Fruit fly (Drosophila melanogaster) whole organism, embryonic: ENCODE measurements around the gene Rfx.

Experiments used
- Ada2b ChIP-seq: fragments of 200-800 bp; sonication (Bioruptor generic); IDR thresholded peaks from 2 replicates; pipeline ENCODE4 v1.3.6; 2022; ENCODE audit warnings: missing biosample characterization, missing genetic modification characterization
- Atf-2 ChIP-seq: fragments of 200-800 bp; sonication (Bioruptor generic); optimal IDR thresholded peaks from 2 replicates; lab custom pipeline; 2016; ENCODE audit warnings: missing biosample characterization, missing genetic modification characterization
- Bdp1 ChIP-seq: fragments of 200-800 bp; sonication (Bioruptor generic); optimal IDR thresholded peaks from 3 replicates; lab custom pipeline; 2016; ENCODE audit warnings: missing biosample characterization, missing genetic modification characterization
- C15 ChIP-seq: fragments of 200-800 bp; sonication (Bioruptor generic); IDR thresholded peaks from 3 replicates; pipeline ENCODE4 v1.3.6; 2022; ENCODE audit warnings: missing biosample characterization, missing genetic modification characterization
- CG10209 ChIP-seq: fragments of 200-800 bp; sonication (Bioruptor generic); optimal IDR thresholded peaks from 3 replicates; lab custom pipeline; 2017; ENCODE audit warnings: missing biosample characterization, mild to moderate bottlenecking, missing genetic modification characterization, missing genetic modification reagents
- CG10274 ChIP-seq: fragments of 200-800 bp; sonication (Bioruptor generic); optimal IDR thresholded peaks from 3 replicates; lab custom pipeline; 2017; ENCODE audit warnings: missing biosample characterization, mild to moderate bottlenecking, missing genetic modification characterization
- CG10462 ChIP-seq: fragments of 200-800 bp; sonication (Bioruptor generic); optimal IDR thresholded peaks from 2 replicates; lab custom pipeline; 2016; ENCODE audit warnings: missing biosample characterization, missing genetic modification characterization
- CG10979 ChIP-seq: fragments of 200-800 bp; sonication (Bioruptor generic); optimal IDR thresholded peaks from 2 replicates; lab custom pipeline; 2018; ENCODE audit warnings: missing biosample characterization, mild to moderate bottlenecking, missing genetic modification characterization, moderate library complexity
- CG11247 ChIP-seq: fragments of 200-800 bp; sonication (Bioruptor generic); IDR thresholded peaks from 2 replicates; pipeline ENCODE4 v1.3.6; 2022; ENCODE audit warnings: missing biosample characterization, missing genetic modification characterization
- CG11723 ChIP-seq: fragments of 200-800 bp; sonication (Bioruptor generic); optimal IDR thresholded peaks from 2 replicates; lab custom pipeline; 2017; ENCODE audit warnings: missing biosample characterization, mild to moderate bottlenecking, missing genetic modification characterization
- CG13296 ChIP-seq: fragments of 200-800 bp; sonication (Bioruptor generic); optimal IDR thresholded peaks from 3 replicates; lab custom pipeline; 2018; ENCODE audit warnings: missing biosample characterization, mild to moderate bottlenecking, missing genetic modification characterization
- CG14860 ChIP-seq: fragments of 200-800 bp; sonication (Bioruptor generic); IDR thresholded peaks from 3 replicates; pipeline ENCODE4 v1.3.6; 2022; ENCODE audit warnings: missing biosample characterization, missing genetic modification characterization; ENCODE audit not compliant: partially characterized antibody
- CG15479 ChIP-seq: fragments of 200-800 bp; sonication (Bioruptor generic); optimal IDR thresholded peaks from 3 replicates; lab custom pipeline; 2019; ENCODE audit warnings: missing biosample characterization, mild to moderate bottlenecking, missing genetic modification characterization, moderate library complexity
- CG15696 ChIP-seq: fragments of 200-800 bp; sonication (Bioruptor generic); optimal IDR thresholded peaks from 2 replicates; lab custom pipeline; 2019; ENCODE audit warnings: missing biosample characterization, mild to moderate bottlenecking, missing genetic modification characterization, moderate library complexity
- CG16813 ChIP-seq: fragments of 200-800 bp; sonication (Bioruptor generic); IDR thresholded peaks from 3 replicates; pipeline ENCODE4 v1.3.6; 2022; ENCODE audit warnings: missing biosample characterization, missing genetic modification characterization; ENCODE audit not compliant: partially characterized antibody
- CG16863 ChIP-seq: fragments of 200-800 bp; sonication (Bioruptor generic); optimal IDR thresholded peaks from 3 replicates; lab custom pipeline; 2016; ENCODE audit warnings: missing biosample characterization, missing genetic modification characterization
- CG30431 ChIP-seq: fragments of 200-800 bp; sonication (Bioruptor generic); optimal IDR thresholded peaks from 2 replicates; lab custom pipeline; 2017; ENCODE audit warnings: missing biosample characterization, missing genetic modification characterization
- CG32532 ChIP-seq: fragments of 200-800 bp; sonication (Bioruptor generic); IDR thresholded peaks from 2 replicates; pipeline ENCODE4 v1.3.6; 2022; ENCODE audit warnings: missing biosample characterization, missing genetic modification characterization
- CG4707 ChIP-seq: fragments of 200-800 bp; sonication (Bioruptor generic); optimal IDR thresholded peaks from 2 replicates; lab custom pipeline; 2018; ENCODE audit warnings: missing biosample characterization, mild to moderate bottlenecking, missing genetic modification characterization, moderate library complexity
- CG6765 ChIP-seq: fragments of 200-800 bp; sonication (Bioruptor generic); optimal IDR thresholded peaks from 3 replicates; lab custom pipeline; 2017; ENCODE audit warnings: missing biosample characterization, mild to moderate bottlenecking, missing genetic modification characterization
- CG6813 ChIP-seq: fragments of 200-800 bp; sonication (Bioruptor generic); optimal IDR thresholded peaks from 2 replicates; lab custom pipeline; 2017; ENCODE audit warnings: missing biosample characterization, missing genetic modification characterization, mild to moderate bottlenecking, moderate library complexity, missing genetic modification reagents
- CG8281 ChIP-seq: fragments of 200-800 bp; sonication (Bioruptor generic); optimal IDR thresholded peaks from 2 replicates; lab custom pipeline; 2018; ENCODE audit warnings: missing biosample characterization, mild to moderate bottlenecking, missing genetic modification characterization, moderate library complexity
- CG8765 ChIP-seq: fragments of 200-800 bp; sonication (Bioruptor generic); IDR thresholded peaks from 2 replicates; pipeline ENCODE4 v1.3.6; 2022; ENCODE audit warnings: missing biosample characterization, missing genetic modification characterization
- CG9215 ChIP-seq: fragments of 200-800 bp; sonication (Bioruptor generic); IDR thresholded peaks from 2 replicates; pipeline ENCODE4 v1.3.6; 2022; ENCODE audit warnings: missing biosample characterization, missing genetic modification characterization
- E2f1 ChIP-seq: fragments of 200-800 bp; sonication (Bioruptor generic); IDR thresholded peaks from 2 replicates; pipeline ENCODE4 v1.3.6; 2022; ENCODE audit warnings: missing biosample characterization, missing genetic modification characterization
- Elba2 ChIP-seq: fragments of 200-800 bp; sonication (Bioruptor generic); optimal IDR thresholded peaks from 3 replicates; lab custom pipeline; 2016; ENCODE audit warnings: missing biosample characterization, missing genetic modification characterization
- Ets65A ChIP-seq: fragments of 200-800 bp; sonication (Bioruptor generic); peaks from one replicate; lab custom pipeline; 2016; ENCODE audit warnings: missing biosample characterization, missing genetic modification characterization
- GATAe ChIP-seq: fragments of 200-800 bp; sonication (Bioruptor generic); conservative IDR thresholded peaks from 2 replicates; pipeline ENCODE4 v1.3.6; 2022; ENCODE audit warnings: missing biosample characterization, missing genetic modification characterization
- H15 ChIP-seq: fragments of 200-800 bp; sonication (Bioruptor generic); IDR thresholded peaks from 3 replicates; pipeline ENCODE4 v1.3.6; 2022; ENCODE audit warnings: missing biosample characterization, missing genetic modification characterization
- Hand ChIP-seq: fragments of 200-800 bp; sonication (Bioruptor generic); optimal IDR thresholded peaks from 2 replicates; lab custom pipeline; 2017; ENCODE audit warnings: mild to moderate bottlenecking, missing biosample characterization, missing genetic modification reagents, missing genetic modification characterization
- Hsf ChIP-seq: fragments of 200-800 bp; sonication (Bioruptor generic); optimal IDR thresholded peaks from 3 replicates; lab custom pipeline; 2016; ENCODE audit warnings: missing biosample characterization, missing genetic modification characterization
- MTF-1 ChIP-seq: fragments of 200-800 bp; sonication (Bioruptor generic); optimal IDR thresholded peaks from 2 replicates; lab custom pipeline; 2018; ENCODE audit warnings: missing biosample characterization, mild to moderate bottlenecking, missing genetic modification characterization, borderline replicate concordance
- Max ChIP-seq: fragments of 200-800 bp; sonication (Bioruptor generic); optimal IDR thresholded peaks from 2 replicates; lab custom pipeline; 2016; ENCODE audit warnings: missing biosample characterization, mild to moderate bottlenecking, missing genetic modification characterization
- Mrtf ChIP-seq: fragments of 200-800 bp; sonication (Bioruptor generic); IDR thresholded peaks from 3 replicates; pipeline ENCODE4 v1.3.6; 2022; ENCODE audit warnings: missing biosample characterization, missing genetic modification characterization
- NC2β ChIP-seq: fragments of 200-800 bp; sonication (Bioruptor generic); optimal IDR thresholded peaks from 2 replicates; lab custom pipeline; 2016; ENCODE audit warnings: missing biosample characterization, missing genetic modification characterization
- Nf-YC ChIP-seq: fragments of 200-800 bp; optimal IDR thresholded peaks from 3 replicates; lab custom pipeline; 2019; ENCODE audit warnings: missing biosample characterization, mild to moderate bottlenecking, missing genetic modification characterization, moderate library complexity
- ab ChIP-seq: fragments of 200-800 bp; sonication (Bioruptor generic); optimal IDR thresholded peaks from 2 replicates; lab custom pipeline; 2016; ENCODE audit warnings: missing biosample characterization, missing genetic modification characterization
- br ChIP-seq: fragments of >200 bp; optimal IDR thresholded peaks from 2 replicates; lab custom pipeline; 2017
- ci ChIP-seq: fragments of 200-800 bp; sonication (Bioruptor generic); IDR thresholded peaks from 3 replicates; pipeline ENCODE4 v1.3.6; 2022; ENCODE audit warnings: missing biosample characterization, missing genetic modification characterization
- crc ChIP-seq: fragments of 200-800 bp; sonication (Bioruptor generic); optimal IDR thresholded peaks from 2 replicates; lab custom pipeline; 2016; ENCODE audit warnings: missing biosample characterization, missing genetic modification characterization
- crol ChIP-seq: fragments of 200-800 bp; sonication (Bioruptor generic); IDR thresholded peaks from 2 replicates; pipeline ENCODE4 v1.3.6; 2022; ENCODE audit warnings: missing biosample characterization, missing genetic modification characterization
- exex ChIP-seq: fragments of 200-800 bp; sonication (Bioruptor generic); optimal IDR thresholded peaks from 4 replicates; lab custom pipeline; 2018; ENCODE audit warnings: missing biosample characterization, mild to moderate bottlenecking, missing genetic modification characterization, moderate library complexity
- lbe ChIP-seq: fragments of 200-800 bp; sonication (Bioruptor generic); optimal IDR thresholded peaks from 2 replicates; lab custom pipeline; 2016; ENCODE audit warnings: missing biosample characterization, mild to moderate bottlenecking, missing genetic modification characterization
- lov ChIP-seq, 2 experiments: fragments of 200-800 bp in 1 of 2; fragments of >200 bp in 1 of 2; sonication (Bioruptor generic) in 1 of 2; IDR thresholded peaks in 1 of 2; optimal IDR thresholded peaks in 1 of 2; 2 replicates in 1 of 2; 3 replicates in 1 of 2; pipeline versions ENCODE4 v1.3.6 to Lab custom; 2017 to 2022; ENCODE audit warnings: missing biosample characterization in 1 of 2, missing genetic modification characterization in 1 of 2
- nerfin-1 ChIP-seq: fragments of 200-800 bp; sonication (Bioruptor generic); optimal IDR thresholded peaks from 3 replicates; lab custom pipeline; 2019; ENCODE audit warnings: missing biosample characterization, mild to moderate bottlenecking, missing genetic modification characterization, moderate library complexity
- pho ChIP-seq: fragments of 200-800 bp; sonication (Bioruptor generic); optimal IDR thresholded peaks from 2 replicates; lab custom pipeline; 2016; ENCODE audit warnings: missing biosample characterization, missing genetic modification characterization
- prd ChIP-seq, 3 experiments: fragments of >200 bp in 2 of 3; fragments of 200-800 bp in 1 of 3; sonication (Bioruptor generic) in 1 of 3; optimal IDR thresholded peaks in 2 of 3; IDR thresholded peaks in 1 of 3; 2 replicates in 2 of 3; 3 replicates in 1 of 3; pipeline versions ENCODE4 v1.3.6 to Lab custom; 2017 to 2022; ENCODE audit warnings: missing biosample characterization in 1 of 3, missing genetic modification characterization in 1 of 3
- pros ChIP-seq: fragments of 200-800 bp; sonication (Bioruptor generic); optimal IDR thresholded peaks from 3 replicates; lab custom pipeline; 2019; ENCODE audit warnings: missing biosample characterization, mild to moderate bottlenecking, missing genetic modification characterization, moderate library complexity
- tio ChIP-seq: fragments of 200-800 bp; sonication (Bioruptor generic); optimal IDR thresholded peaks from 2 replicates; lab custom pipeline; 2017; ENCODE audit warnings: missing biosample characterization, missing genetic modification characterization, inconsistent platforms
- z ChIP-seq: fragments of 200-800 bp; sonication (Bioruptor generic); IDR thresholded peaks from 3 replicates; pipeline ENCODE4 v1.3.6; 2022; ENCODE audit warnings: missing biosample characterization, missing genetic modification characterization
- zfh1 ChIP-seq: fragments of 200-800 bp; sonication (Bioruptor generic); IDR thresholded peaks from 3 replicates; pipeline ENCODE4 v1.3.6; 2022; ENCODE audit warnings: missing biosample characterization, missing genetic modification characterization

The Rfx gene

dm6 chr3R:10377849-10378248 lies at the start of gene Rfx (continued):
- TF ChIP-seq Max (no peak), Ada2b (GFP tag; lab: Robert Waterston, UW) (no peak), crc (GFP tag; lab: Kevin White, UChicago) (no peak), zfh1 (GFP tag; lab: Robert Waterston, UW) (no peak), Nf-YC (tag; lab: Kevin White, UChicago) (peak; percentile 28), CG15696 (tag; lab: Kevin White, UChicago) (no peak), CG6813 (GFP tag; lab: Kevin White, UChicago) (peak; percentile 50), CG10274 (GFP tag; lab: Kevin White, UChicago) (no peak), CG32532 (no peak), tio (GFP tag; lab: Kevin White, UChicago) (no peak), GATAe (GFP tag; lab: Robert Waterston, UW) (no peak), nerfin-1 (peak; percentile 22), CG16863 (GFP tag; lab: Kevin White, UChicago) (no peak), Hand (no peak), lov (optimal IDR thresholded peaks at IDR 0.05; lab: Kevin White, UChicago) (no peak), lov (GFP tag; IDR thresholded peaks at IDR 0.05; lab: Robert Waterston, UW) (no peak), Elba2 (GFP tag; lab: Kevin White, UChicago) (peak; percentile 39), CG30431 (GFP tag; lab: Kevin White, UChicago) (no peak), pros (GFP tag; lab: Kevin White, UChicago) (no peak), CG8765 (no peak), CG6765 (GFP tag; lab: Kevin White, UChicago) (peak; percentile 37), Hsf (GFP tag; lab: Kevin White, UChicago) (peak; percentile 35), E2f1 (no peak), CG10979 (tag; lab: Kevin White, UChicago) (peak; percentile 15), CG8281 (tag; lab: Kevin White, UChicago) (no peak), CG10462 (no peak), H15 (GFP tag; lab: Robert Waterston, UW) (no peak), br (no peak), Ets65A (GFP tag; lab: Kevin White, UChicago) (no peak), CG15479 (GFP tag; lab: Kevin White, UChicago) (no peak), ab (GFP tag; lab: Kevin White, UChicago) (no peak), lbe (GFP tag; lab: Kevin White, UChicago) (peak; percentile 19), ci (GFP tag; lab: Robert Waterston, UW) (no peak), prd (optimal IDR thresholded peaks at IDR 0.05; lab: Kevin White, UChicago) (no peak), prd (GFP tag; IDR thresholded peaks at IDR 0.05; lab: Robert Waterston, UW) (no peak), CG10209 (GFP tag; lab: Kevin White, UChicago) (no peak), exex (tag; lab: Kevin White, UChicago) (peak; percentile 16), crol (no peak), Bdp1 (GFP tag; lab: Kevin White, UChicago) (no peak), CG11247 (GFP tag; lab: Robert Waterston, UW) (no peak), CG13296 (GFP tag; lab: Kevin White, UChicago) (no peak), CG14860 (GFP tag; lab: Robert Waterston, UW) (no peak), Atf-2 (GFP tag; lab: Kevin White, UChicago) (no peak), CG9215 (GFP tag; lab: Robert Waterston, UW) (no peak), z (GFP tag; lab: Robert Waterston, UW) (no peak), NC2β (GFP tag; lab: Kevin White, UChicago) (peak; percentile 23), CG11723 (GFP tag; lab: Kevin White, UChicago) (no peak), C15 (no peak), Mrtf (GFP tag; lab: Robert Waterston, UW) (no peak), pho (GFP tag; lab: Kevin White, UChicago) (peak; percentile 6), MTF-1 (GFP tag; lab: Kevin White, UChicago) (no peak), CG16813 (no peak), CG4707 (GFP tag; lab: Kevin White, UChicago) (no peak)
